Worm (Caenorhabditis elegans): ENCODE data around the gene R06F6.14.

R06F6.14 gene

ce11 chrII:10843527-10843926 lies 34.4 kb downstream of the R06F6.14 start, which contains the start of gene M106.8:
TSS of gene M106.8 (minus strand) at chrII:10843627.
- no peak for TF ChIP-seq tab-1 (GFP tag; IDR thresholded peaks at IDR 0.05)
- TF ChIP-seq T22C8.4 (GFP tag; IDR thresholded peaks at IDR 0.05): no peak
- no peak for TF ChIP-seq ztf-29 (GFP tag; IDR thresholded peaks at IDR 0.05)
- no peak for TF ChIP-seq klf-2 (GFP tag; conservative IDR thresholded peaks at IDR 0.05)
- TF ChIP-seq ref-1 (GFP tag; conservative IDR thresholded peaks at IDR 0.05): no peak
- TF ChIP-seq flt-1 (GFP tag; IDR thresholded peaks at IDR 0.05): no peak
- no peak for TF ChIP-seq cog-1 (tag; optimal IDR thresholded peaks at IDR 0.05)
- TF ChIP-seq med-1 (GFP tag; optimal IDR thresholded peaks at IDR 0.05; ENCODE audit: insufficient read depth): no peak
- no peak for TF ChIP-seq ztf-23 (GFP tag; IDR thresholded peaks at IDR 0.05)

- TF ChIP-seq ref-1 (GFP tag; conservative IDR thresholded peaks at IDR 0.05) (no peak), klf-2 (GFP tag; conservative IDR thresholded peaks at IDR 0.05) (no peak)
Measured at ce11 chrII:10847057-10847456, 38.0 kb downstream of the R06F6.14 start.

ce11 chrII:10849903-10850302 lies 40.8 kb downstream of the R06F6.14 start, which contains the start of gene M106.2:
TSS of gene M106.2 (minus strand) at chrII:10850003.
- TF ChIP-seq cog-1 (tag; optimal IDR thresholded peaks at IDR 0.05): no peak
- no peak for TF ChIP-seq klf-2 (GFP tag; conservative IDR thresholded peaks at IDR 0.05)
- TF ChIP-seq tab-1 (GFP tag; IDR thresholded peaks at IDR 0.05): no peak
- TF ChIP-seq ref-1 (GFP tag; conservative IDR thresholded peaks at IDR 0.05): no peak
- TF ChIP-seq T22C8.4 (GFP tag; IDR thresholded peaks at IDR 0.05): no peak
- no peak for TF ChIP-seq flt-1 (GFP tag; IDR thresholded peaks at IDR 0.05)
- TF ChIP-seq ztf-29 (GFP tag; IDR thresholded peaks at IDR 0.05): no peak
- no peak for TF ChIP-seq med-1 (GFP tag; optimal IDR thresholded peaks at IDR 0.05; ENCODE audit: insufficient read depth)
- TF ChIP-seq ztf-23 (GFP tag; IDR thresholded peaks at IDR 0.05): no peak

ce11 chrII:10851110-10851509 lies 42.0 kb downstream of the R06F6.14 start:
- TF ChIP-seq cog-1 (tag; optimal IDR thresholded peaks at IDR 0.05) (peak; percentile 68), flt-1 (GFP tag; IDR thresholded peaks at IDR 0.05) (no peak)

- TF ChIP-seq ref-1 (GFP tag; conservative IDR thresholded peaks at IDR 0.05): no peak
- no peak for TF ChIP-seq tab-1 (GFP tag; IDR thresholded peaks at IDR 0.05)
- TF ChIP-seq med-1 (GFP tag; optimal IDR thresholded peaks at IDR 0.05; ENCODE audit: insufficient read depth): no peak
- TF ChIP-seq ztf-29 (GFP tag; IDR thresholded peaks at IDR 0.05): no peak
- no peak for TF ChIP-seq klf-2 (GFP tag; conservative IDR thresholded peaks at IDR 0.05)
- no peak for TF ChIP-seq flt-1 (GFP tag; IDR thresholded peaks at IDR 0.05)
- TF ChIP-seq T22C8.4 (GFP tag; IDR thresholded peaks at IDR 0.05): no peak
- TF ChIP-seq cog-1 (tag; optimal IDR thresholded peaks at IDR 0.05): no peak
- TF ChIP-seq ztf-23 (GFP tag; IDR thresholded peaks at IDR 0.05): no peak
Measured at ce11 chrII:10852880-10853279, 43.8 kb downstream of the R06F6.14 start.

ce11 chrII:10857077-10857476 lies 48.0 kb downstream of the R06F6.14 start, which contains the start of gene M106.7:
TSS of gene M106.7 (minus strand) at chrII:10857177.
- no peak for TF ChIP-seq med-1 (GFP tag; optimal IDR thresholded peaks at IDR 0.05; ENCODE audit: insufficient read depth)
- TF ChIP-seq ztf-29 (GFP tag; IDR thresholded peaks at IDR 0.05): no peak
- TF ChIP-seq ztf-23 (GFP tag; IDR thresholded peaks at IDR 0.05): no peak
- no peak for TF ChIP-seq tab-1 (GFP tag; IDR thresholded peaks at IDR 0.05)
- no peak for TF ChIP-seq flt-1 (GFP tag; IDR thresholded peaks at IDR 0.05)
- TF ChIP-seq T22C8.4 (GFP tag; IDR thresholded peaks at IDR 0.05): no peak
- TF ChIP-seq klf-2 (GFP tag; conservative IDR thresholded peaks at IDR 0.05): no peak
- no peak for TF ChIP-seq ref-1 (GFP tag; conservative IDR thresholded peaks at IDR 0.05)
- no peak for TF ChIP-seq cog-1 (tag; optimal IDR thresholded peaks at IDR 0.05)

- TF ChIP-seq ref-1 (GFP tag; conservative IDR thresholded peaks at IDR 0.05) (no peak), med-1 (GFP tag; optimal IDR thresholded peaks at IDR 0.05; ENCODE audit: insufficient read depth) (no peak), tab-1 (GFP tag; IDR thresholded peaks at IDR 0.05) (no peak), cog-1 (tag; optimal IDR thresholded peaks at IDR 0.05) (no peak), flt-1 (GFP tag; IDR thresholded peaks at IDR 0.05) (no peak), ztf-23 (GFP tag; IDR thresholded peaks at IDR 0.05) (no peak), ztf-29 (GFP tag; IDR thresholded peaks at IDR 0.05) (no peak), T22C8.4 (GFP tag; IDR thresholded peaks at IDR 0.05) (no peak), klf-2 (GFP tag; conservative IDR thresholded peaks at IDR 0.05) (no peak)
Measured at ce11 chrII:10859359-10859758, 50.3 kb downstream of the R06F6.14 start.

Data from whole organism, midembryonic.